Fruit fly (Drosophila melanogaster) S2 (cell line): ENCODE results near the gene CG32625.
A peak's percentile ranks its signal among the peaks of the same experiment; 100 is the strongest.

Experiments
- CG8478 ChIP-seq: fragments of >200 bp; optimal IDR thresholded peaks from 2 replicates; lab custom pipeline; 2018
- CTCF ChIP-seq, 2 experiments: fragments of >200 bp; optimal IDR thresholded peaks; 2 replicates each; lab custom pipeline; 2018

The CG32625 gene

DNA sequence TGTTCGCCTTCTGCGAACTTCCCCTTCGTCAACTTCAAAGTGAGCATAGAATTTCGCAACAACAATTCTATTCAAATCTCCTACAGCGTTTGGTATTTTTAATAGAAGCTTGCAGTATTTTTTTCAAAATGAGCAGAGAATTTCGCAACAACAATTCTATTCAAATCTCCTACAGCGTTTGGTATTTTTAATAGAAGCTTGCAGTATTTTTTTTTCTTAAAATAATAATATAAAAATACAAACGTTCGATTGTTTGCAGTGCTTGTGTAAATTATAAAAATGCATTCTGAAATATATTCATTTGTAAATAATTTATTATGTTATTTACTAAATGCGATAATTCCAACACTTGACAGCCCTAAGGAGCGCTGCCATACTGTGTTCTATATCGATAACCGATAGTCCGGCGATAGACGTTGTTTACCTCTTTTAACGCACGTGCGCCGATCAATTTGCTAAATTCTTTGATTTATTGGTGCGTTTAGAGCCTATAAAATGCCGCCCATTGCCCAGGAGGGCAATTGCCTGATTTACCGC lies at the start of gene CG32625, which contains the start of gene Rtc1:
Gene CG32625 (minus strand): TSS at position 51 of the 537 bp plus-strand sequence.
Gene Rtc1 (plus strand): TSS at position 404 of the 537 bp plus-strand sequence.
- no peak for TF ChIP-seq CTCF (optimal IDR thresholded peaks at IDR 0.05; lab: Kevin White, UChicago)
- TF ChIP-seq CG8478: no peak

DNA sequence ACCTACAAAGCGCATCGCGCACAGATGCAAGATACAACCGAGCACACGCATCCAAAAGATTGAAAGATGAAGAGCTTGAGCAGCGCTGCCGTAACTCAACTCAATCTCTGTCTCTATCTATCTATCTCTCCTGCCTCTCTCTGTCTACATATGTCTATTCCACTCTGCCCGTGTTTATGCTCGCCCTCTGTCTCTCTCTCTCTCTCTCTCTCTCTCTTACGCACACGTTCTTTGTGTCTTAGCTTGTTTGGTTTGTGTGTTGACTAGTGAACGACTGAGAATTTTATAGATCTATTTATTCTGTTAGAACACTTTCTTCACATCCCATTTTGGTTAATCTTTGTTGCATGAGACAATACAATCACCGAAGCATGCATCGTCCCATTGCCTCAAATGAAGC lies 48.9 kb upstream of the CG32625 start:
- TF ChIP-seq CTCF (optimal IDR thresholded peaks at IDR 0.05; lab: Kevin White, UChicago) (peak; percentile 4 to 39), CG8478 (no peak)

DNA sequence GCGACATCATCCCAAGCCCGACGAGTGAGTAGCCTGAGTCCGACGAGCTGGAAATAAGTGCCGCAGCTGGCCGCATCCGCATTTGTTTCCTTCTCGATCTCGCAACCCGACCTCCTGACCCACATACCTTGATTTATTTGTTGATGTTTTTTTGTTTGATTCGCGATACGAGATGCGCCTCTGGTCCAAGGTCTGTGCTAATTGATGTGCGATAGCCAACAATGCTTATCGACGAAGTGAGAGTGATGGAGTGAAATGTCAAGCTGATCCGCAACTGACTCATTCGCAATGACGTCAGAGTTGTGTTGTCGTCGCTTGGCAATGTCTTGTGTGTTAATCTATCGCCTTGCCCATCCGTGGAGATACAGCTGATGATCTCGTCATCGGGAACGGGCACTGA lies 47.8 kb upstream of the CG32625 start:
- TF ChIP-seq CTCF (optimal IDR thresholded peaks at IDR 0.05; lab: Kevin White, UChicago) (no peak), CG8478 (no peak)

DNA sequence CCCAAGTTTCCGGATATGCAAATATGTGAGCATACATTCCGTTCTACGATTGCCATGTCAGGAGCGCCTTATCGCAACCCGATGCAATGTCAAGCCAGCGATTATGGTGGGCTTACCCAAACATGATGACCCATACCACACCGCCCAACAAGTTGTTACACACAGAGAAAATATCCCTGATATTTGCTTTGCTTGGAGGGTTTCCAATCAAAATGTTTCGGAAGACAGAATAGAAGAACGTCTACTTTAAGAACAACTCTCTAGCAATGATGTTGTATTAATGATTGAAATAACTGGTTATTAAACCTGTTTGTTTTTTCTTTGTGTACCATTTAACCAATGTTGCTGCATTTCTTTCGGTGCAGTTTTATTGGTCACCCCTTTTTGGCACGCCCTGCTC lies 44.1 kb upstream of the CG32625 start:
- TF ChIP-seq CG8478 (no peak), CTCF (optimal IDR thresholded peaks at IDR 0.05; lab: Kevin White, UChicago) (no peak)

DNA sequence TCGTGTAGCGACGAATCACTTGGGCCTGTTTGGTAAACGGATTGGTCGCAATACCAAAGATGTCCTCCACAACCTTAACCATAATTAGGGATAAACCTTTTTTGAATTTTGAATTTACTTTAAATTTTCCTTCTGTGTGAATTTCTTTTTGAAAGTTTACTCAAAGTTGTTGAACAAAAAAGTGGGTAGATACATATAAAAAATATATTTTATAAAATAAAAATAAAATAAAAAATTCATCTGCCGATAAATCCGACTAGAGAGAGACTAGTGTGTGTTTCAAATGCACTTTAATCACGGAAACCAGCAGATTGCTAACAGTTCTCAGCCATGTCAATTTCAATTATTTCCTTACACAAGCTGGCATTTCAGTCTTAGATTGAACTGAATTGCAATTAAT lies 40.9 kb upstream of the CG32625 start, which contains the start of gene CG10996:
Gene CG10996 (minus strand): TSS at position 101 of the 400 bp plus-strand sequence.
- TF ChIP-seq CG8478 (no peak), CTCF (optimal IDR thresholded peaks at IDR 0.05; lab: Kevin White, UChicago) (no peak)

DNA sequence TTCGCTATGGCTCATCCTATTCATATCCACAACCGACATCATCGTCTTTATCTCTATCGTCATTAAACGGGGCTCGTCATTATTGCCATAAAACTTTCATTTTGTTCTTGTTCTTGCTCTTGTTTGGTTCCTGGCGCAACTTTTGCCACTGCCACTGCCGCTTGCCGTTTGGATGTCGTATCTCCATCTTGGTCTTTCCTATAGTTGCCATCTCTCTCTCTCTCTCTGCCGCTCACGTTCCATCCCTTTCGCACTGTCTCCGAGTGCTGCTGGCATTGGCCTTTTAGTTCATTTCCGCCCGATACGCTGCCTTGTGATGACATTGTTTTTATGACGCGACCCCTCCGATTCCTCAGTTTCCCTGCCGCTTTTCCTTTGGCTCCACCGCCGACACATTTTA lies 35.8 kb upstream of the CG32625 start:
- TF ChIP-seq CG8478 (no peak), CTCF (optimal IDR thresholded peaks at IDR 0.05; lab: Kevin White, UChicago) (no peak)

DNA sequence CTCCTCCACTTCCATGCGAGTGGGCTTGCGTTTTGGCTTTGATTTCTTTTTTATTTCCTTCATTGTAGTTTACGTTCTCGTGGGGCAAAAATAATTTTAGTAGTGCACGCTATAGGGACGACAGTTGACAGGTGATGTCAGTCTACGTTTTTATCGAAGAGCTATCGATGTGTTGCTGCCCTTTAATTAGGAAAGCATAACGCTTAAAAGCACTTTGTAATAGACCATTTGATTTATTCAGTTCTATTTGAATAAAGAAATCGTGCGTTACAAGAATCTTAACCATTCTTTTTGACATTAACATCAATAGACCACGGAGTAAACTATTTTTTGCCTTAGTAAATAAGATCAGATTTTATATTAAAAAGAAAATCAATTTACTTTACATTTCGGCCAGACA lies 34.4 kb upstream of the CG32625 start, which contains the start of gene CG10993:
Gene CG10993 (minus strand): TSS at position 101 of the 400 bp plus-strand sequence.
- TF ChIP-seq CG8478 (no peak), CTCF (optimal IDR thresholded peaks at IDR 0.05; lab: Kevin White, UChicago) (no peak)

DNA sequence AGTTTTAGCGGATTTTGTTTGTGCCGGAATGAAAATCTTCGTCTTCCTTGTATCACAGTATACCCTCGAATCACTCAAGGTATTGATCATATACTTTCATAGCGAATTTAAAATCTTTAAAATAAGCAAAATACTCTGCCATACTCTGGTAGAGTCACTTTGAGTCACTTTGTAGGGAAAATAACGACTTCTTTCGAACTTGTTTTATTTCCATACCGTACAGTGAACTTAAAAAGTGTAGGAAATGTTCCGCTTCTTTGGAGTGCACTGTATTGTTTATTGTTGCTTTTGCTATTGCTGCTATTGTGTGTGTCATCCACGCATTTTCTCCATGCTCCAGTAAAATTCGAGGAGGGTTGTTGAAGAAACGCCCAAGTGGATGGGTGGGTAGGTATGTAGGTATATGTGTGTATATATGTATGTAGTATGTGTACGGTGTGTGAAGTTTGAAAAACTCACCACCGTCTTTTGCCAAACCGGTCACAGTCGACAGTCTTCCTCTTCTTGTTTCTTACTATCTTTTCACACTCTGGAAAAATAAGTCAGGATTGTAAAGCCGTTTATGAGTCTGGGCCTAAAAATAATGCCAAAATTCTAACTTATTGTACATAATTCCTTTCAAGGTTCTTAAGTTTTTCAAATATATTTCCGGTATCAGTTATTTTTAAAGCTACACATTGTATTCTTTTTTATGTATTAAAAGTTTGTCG lies 32.5 kb upstream of the CG32625 start:
- TF ChIP-seq CG8478 (no peak), CTCF (optimal IDR thresholded peaks at IDR 0.05; lab: Kevin White, UChicago) (no peak)

DNA sequence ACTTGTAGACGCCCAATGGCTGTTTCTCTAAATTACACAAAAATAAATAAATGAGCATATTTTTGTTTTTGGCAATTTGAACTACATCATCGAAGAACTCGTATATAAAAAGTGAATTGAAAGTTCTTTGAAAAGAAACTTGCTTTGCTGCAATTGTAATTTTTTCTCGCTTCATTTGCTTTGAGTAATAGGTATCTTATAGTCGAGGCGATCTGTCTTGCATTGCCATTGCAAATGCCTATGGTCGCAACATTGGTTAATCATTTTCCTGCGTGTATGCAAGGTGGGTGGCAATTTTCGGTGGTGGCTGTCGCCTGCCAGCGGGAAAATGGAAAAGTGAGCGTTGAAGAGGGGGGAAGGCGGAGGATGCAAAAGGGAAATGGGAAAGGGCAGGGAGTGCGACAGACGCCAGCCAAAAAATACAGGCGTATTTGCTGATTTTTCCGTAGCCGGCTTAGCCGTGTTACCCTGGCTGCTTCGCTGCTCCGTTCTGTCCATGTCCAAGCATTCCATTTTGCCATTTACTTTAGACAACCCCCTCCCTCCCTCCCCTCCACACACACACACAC lies 30.7 kb upstream of the CG32625 start:
- TF ChIP-seq CTCF (optimal IDR thresholded peaks at IDR 0.05; lab: Kevin White, UChicago) (no peak), CG8478 (no peak)

DNA sequence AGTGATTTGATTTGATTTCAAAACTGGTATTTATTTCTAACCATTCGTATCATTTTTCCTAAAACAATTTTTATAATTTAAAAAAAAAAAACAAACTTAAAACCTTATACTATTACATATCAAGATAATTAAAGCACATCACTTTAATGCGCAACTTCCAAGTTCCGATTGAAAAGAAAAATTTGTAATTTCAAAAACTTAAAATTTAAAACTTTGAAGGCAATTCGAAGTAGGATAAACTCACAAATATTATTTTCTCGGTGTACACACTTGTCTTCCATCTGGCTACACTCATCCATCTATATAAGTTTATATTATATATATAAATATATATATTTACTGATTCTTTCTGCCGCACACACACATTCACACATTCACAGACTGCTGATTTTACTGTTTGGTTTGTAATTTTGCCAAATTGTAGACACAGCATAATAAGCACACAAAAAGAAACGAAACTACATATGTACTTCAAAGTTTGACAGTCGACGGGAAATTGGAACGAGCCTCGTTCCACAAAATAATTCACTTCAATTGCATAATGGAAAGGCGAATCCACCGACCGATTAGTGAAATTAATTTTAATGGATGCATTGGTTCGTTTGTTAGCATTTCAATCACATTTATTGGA lies 29.5 kb upstream of the CG32625 start:
- TF ChIP-seq CG8478: no peak
- TF ChIP-seq CTCF (optimal IDR thresholded peaks at IDR 0.05; lab: Kevin White, UChicago): no peak

DNA sequence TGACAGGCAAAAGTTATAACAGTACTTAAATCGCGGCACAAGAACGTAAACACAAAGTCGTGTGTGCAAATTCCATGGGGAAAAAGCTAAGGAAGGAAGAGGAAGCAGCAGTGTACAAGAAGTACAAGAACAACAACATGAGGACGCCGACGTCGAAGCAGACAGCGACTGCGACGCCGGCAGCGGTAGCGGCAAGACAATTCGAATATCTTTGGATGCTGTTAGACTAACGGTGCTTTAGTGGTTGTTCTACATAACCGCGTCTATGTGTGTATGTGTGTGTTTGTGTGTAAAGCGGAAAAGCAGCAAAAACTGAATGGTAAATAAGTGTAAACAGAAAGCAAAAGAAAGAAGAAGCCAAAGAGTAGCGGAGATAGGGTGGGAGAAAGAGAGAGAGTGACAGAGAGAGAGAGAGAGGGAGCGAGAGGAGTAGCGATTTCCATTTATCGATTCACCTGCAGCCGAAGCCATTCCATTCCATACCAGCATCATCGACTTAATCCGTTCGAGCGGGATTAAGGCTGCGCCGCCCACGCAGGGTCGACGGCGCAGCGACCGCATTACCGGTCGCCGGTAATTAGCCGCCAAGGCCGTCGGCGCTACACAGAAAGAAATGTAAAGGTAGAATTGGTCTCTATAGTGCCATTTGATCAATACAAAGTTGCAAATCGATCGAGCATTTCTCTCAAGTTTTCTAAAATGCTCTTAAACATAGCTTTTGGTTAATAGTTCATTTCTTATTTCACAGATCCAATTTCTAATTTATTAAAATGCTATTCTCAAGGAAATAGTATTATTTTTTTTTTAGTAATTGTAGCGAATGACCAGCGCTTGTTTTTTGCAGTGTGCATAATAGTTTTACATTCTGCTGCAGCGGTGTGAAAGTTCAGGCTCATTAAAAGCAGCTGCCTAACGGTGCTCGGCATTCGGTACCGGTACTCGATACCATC lies 27.6 kb upstream of the CG32625 start:
- TF ChIP-seq CG8478: no peak
- TF ChIP-seq CTCF (optimal IDR thresholded peaks at IDR 0.05; lab: Kevin White, UChicago): no peak

DNA sequence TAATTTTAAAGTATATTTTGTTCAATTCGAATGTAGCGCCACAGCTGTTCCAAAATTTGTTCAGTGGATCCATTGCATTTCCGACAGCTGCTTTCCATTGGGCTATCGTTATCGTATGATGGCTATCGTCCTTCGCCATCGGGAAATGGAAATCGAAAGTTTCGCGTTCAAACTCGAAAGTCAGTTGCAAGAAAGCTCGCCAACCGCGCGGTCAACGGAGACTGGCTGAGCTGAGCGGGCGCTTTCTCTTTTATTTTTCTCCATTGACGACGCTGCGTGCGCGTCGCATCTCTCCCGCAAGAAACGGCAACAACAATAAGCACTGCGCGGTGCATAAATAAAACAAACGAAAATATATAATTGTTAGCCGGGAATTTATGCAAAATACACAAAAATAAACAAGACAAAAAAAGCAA lies 26.9 kb upstream of the CG32625 start, which contains the start of gene inaE:
Gene inaE (plus strand): TSS at position 181 of the 416 bp plus-strand sequence.
- TF ChIP-seq CTCF (optimal IDR thresholded peaks at IDR 0.05; lab: Kevin White, UChicago): peak in 1 of 2 experiments; percentile 14
- no peak for TF ChIP-seq CG8478

DNA sequence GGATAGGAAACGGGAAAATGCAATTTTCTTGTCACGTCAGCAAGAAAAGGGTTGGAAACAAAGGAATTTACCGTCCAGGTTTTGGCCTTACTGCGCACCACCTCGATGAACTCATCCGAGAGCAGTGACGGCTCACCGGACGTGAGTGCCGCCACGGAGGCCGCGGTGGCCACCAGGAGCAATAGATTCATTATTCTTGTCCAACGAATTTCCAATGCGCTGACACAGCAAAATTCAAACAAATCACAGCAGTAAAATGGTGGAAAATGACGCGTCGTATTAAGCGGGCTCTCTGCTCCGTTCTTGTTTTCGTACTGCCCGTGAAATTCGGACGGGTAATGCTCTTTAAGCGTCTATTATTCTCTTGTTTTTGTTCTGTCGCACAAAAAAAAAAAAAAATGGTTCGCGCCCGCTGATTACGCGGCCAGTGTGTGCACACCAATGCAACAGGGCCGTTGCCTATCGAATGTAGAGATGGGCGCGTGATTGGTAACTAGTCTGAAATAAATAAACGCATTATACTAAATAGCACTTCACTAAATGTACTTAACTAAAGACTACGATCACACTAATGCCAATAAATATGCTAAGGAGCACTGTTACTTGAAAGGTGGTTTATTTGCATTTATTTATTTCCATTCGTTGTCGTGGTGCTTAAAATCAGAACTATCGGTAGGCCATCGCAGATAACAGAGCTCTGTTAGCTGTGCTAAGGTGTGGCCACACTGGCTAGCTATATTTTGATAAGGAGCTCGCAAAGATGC lies 25.3 kb upstream of the CG32625 start, which contains the start of the genes CtsB and amrt:
Gene CtsB (minus strand): TSS at position 432 of the 764 bp plus-strand sequence.
Gene amrt (plus strand): TSS at position 721 of the 764 bp plus-strand sequence.
- TF ChIP-seq CG8478 (no peak), CTCF (optimal IDR thresholded peaks at IDR 0.05; lab: Kevin White, UChicago) (no peak)

DNA sequence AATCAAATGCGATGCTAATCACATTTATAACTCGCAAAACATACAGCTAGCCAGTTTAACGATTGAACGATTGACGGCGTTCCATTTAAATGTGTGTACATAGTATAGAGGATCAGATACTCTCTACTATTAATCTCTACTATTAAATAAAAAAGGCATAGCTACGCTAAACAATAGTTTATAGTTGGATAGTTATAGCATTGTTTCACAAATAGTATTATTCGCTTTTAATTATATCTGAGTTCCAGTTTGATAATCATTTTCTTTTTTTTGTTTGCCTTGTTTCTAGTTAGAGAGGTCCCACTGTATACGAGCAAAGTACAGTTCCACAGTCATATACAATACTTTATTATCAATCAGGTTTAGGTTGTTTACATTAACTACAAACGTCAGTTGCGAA lies 23.1 kb upstream of the CG32625 start:
- TF ChIP-seq CTCF (optimal IDR thresholded peaks at IDR 0.05; lab: Kevin White, UChicago): no peak
- TF ChIP-seq CG8478: no peak
